Worm (Caenorhabditis elegans): ENCODE results near the gene F57B9.3.

DNA sequence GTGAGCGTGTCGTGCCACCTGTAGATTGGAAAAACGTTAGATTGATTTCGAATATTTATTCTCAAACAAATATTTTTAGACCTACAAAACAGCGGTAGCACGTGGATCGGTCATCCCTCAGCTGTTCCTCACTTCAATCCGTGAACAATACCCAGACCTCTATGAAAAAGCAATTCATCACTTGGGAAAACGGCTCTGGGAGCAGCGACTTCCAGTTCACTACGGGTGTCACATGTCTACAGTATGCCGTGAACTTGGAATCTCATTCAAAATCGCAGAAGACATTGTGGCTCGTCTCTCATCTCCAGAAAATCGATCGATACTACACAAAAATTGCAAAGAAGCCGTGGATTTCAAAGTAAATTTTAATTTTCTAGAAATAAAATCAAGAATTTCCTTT is 35.2 kb upstream of the F57B9.3 start:
- TF ChIP-seq pha-4 (tag; optimal IDR thresholded peaks at IDR 0.05): no peak
- TF ChIP-seq aly-2 (tag; optimal IDR thresholded peaks at IDR 0.05): no peak
- TF ChIP-seq ztf-11 (tag; optimal IDR thresholded peaks at IDR 0.05): no peak
- TF ChIP-seq nhr-11 (tag; optimal IDR thresholded peaks at IDR 0.05): no peak
- no peak for TF ChIP-seq nhr-12 (tag; optimal IDR thresholded peaks at IDR 0.05)
- no peak for TF ChIP-seq nhr-43 (tag; optimal IDR thresholded peaks at IDR 0.05; ENCODE audit: poor library complexity, severe bottlenecking)
- TF ChIP-seq nhr-77 (tag; optimal IDR thresholded peaks at IDR 0.05): no peak
- no peak for TF ChIP-seq fos-1 (tag; optimal IDR thresholded peaks at IDR 0.05)
- TF ChIP-seq fkh-10 (GFP tag; optimal IDR thresholded peaks at IDR 0.05): no peak
- TF ChIP-seq sea-2 (GFP tag; optimal IDR thresholded peaks at IDR 0.05): no peak
- no peak for TF ChIP-seq ztf-4 (tag; optimal IDR thresholded peaks at IDR 0.05)
- no peak for TF ChIP-seq elt-1 (tag; optimal IDR thresholded peaks at IDR 0.05)
- TF ChIP-seq nhr-237 (tag; optimal IDR thresholded peaks at IDR 0.05): no peak
- TF ChIP-seq nhr-23 (tag; optimal IDR thresholded peaks at IDR 0.05): no peak
